Worm (Caenorhabditis elegans) whole organism, early embryonic: ENCODE data around the gene ZK813.1.

Experiments
- F13C5.2 ChIP-seq: sonication (generic microtip); optimal IDR thresholded peaks from 2 replicates; lab custom pipeline; 2017; ENCODE audit warnings: mild to moderate bottlenecking, missing genetic modification characterization, inconsistent platforms, missing compliant biosample characterization
- ama-1 ChIP-seq: fragments of 150-350 bp; optimal IDR thresholded peaks from 2 replicates; lab custom pipeline; 2014
- ceh-13 ChIP-seq: fragments of 200-800 bp; sonication (Bioruptor generic); optimal IDR thresholded peaks from 2 replicates; lab custom pipeline; 2018; ENCODE audit warnings: mild to moderate bottlenecking, missing genetic modification characterization, missing compliant biosample characterization
- hnd-1 ChIP-seq: sonication (generic microtip); optimal IDR thresholded peaks from 2 replicates; lab custom pipeline; 2016; ENCODE audit warnings: missing genetic modification characterization, missing compliant biosample characterization
- pes-1 ChIP-seq: fragments of 200-800 bp; sonication (Bioruptor generic); IDR thresholded peaks from 2 replicates; pipeline ENCODE4 v1.3.6; 2022; ENCODE audit warnings: missing genetic modification reagents, missing genetic modification characterization, missing compliant biosample characterization
- scrt-1 ChIP-seq: fragments of 200-800 bp; sonication (Bioruptor generic); IDR thresholded peaks from 2 replicates; pipeline ENCODE4 v1.3.6; 2022; ENCODE audit warnings: missing genetic modification characterization, missing compliant biosample characterization
- sea-1 ChIP-seq: fragments of 200-800 bp; sonication (Bioruptor generic); conservative IDR thresholded peaks from 2 replicates; pipeline ENCODE4 v1.3.6; 2022; ENCODE audit warnings: missing genetic modification characterization, missing compliant biosample characterization
- tra-4 ChIP-seq: sonication (generic microtip); optimal IDR thresholded peaks from 2 replicates; lab custom pipeline; 2017; ENCODE audit warnings: missing genetic modification characterization, missing compliant biosample characterization

ce11 chrX:3463875-3464274 lies 17.8 kb downstream of the ZK813.1 start:
- TF ChIP-seq ceh-13 (GFP tag; lab: Kevin White, UChicago) (no peak), hnd-1 (tag; lab: Kevin White, UChicago) (no peak), ama-1 (lab: Kevin White, UChicago) (no peak), pes-1 (GFP tag; lab: Robert Waterston, UW) (no peak), sea-1 (GFP tag; lab: Robert Waterston, UW) (no peak), tra-4 (tag; lab: Kevin White, UChicago) (no peak), scrt-1 (GFP tag; lab: Robert Waterston, UW) (no peak), F13C5.2 (tag; lab: Kevin White, UChicago) (no peak)
